Worm (Caenorhabditis elegans): ENCODE data around the gene C25H3.1.

ce11 chrII:5707532-5707931 is 8.7 kb downstream of the C25H3.1 start, which contains the start of gene osta-2:
- TF ChIP-seq nhr-23 (tag; optimal IDR thresholded peaks at IDR 0.05) (no peak), elt-1 (tag; optimal IDR thresholded peaks at IDR 0.05) (no peak), lsy-12 (tag; optimal IDR thresholded peaks at IDR 0.05) (no peak), fkh-10 (GFP tag; optimal IDR thresholded peaks at IDR 0.05) (no peak), nfya-1 (tag; optimal IDR thresholded peaks at IDR 0.05; ENCODE audit: insufficient read depth) (peak; percentile 41), elt-2 (tag; optimal IDR thresholded peaks at IDR 0.05) (no peak), ztf-4 (tag; optimal IDR thresholded peaks at IDR 0.05) (no peak), pha-4 (tag; optimal IDR thresholded peaks at IDR 0.05) (peak; percentile 25), aly-2 (tag; optimal IDR thresholded peaks at IDR 0.05) (no peak), ceh-16 (tag; optimal IDR thresholded peaks at IDR 0.05) (no peak), R02D3.7 (tag; optimal IDR thresholded peaks at IDR 0.05) (no peak)
